Worm (Caenorhabditis elegans) whole organism, L3 larva: Measurements from ENCODE around the gene Y60C6A.1.

Experiments
- R02D3.7 ChIP-seq: fragments of 150-350 bp; optimal IDR thresholded peaks from 2 replicates; lab custom pipeline; 2014; ENCODE audit warnings: missing biosample characterization, missing genetic modification characterization
- ama-1 ChIP-seq: fragments of 150-350 bp; optimal IDR thresholded peaks from 2 replicates; lab custom pipeline; 2018
- ceh-16 ChIP-seq: sonication (generic microtip); optimal IDR thresholded peaks from 2 replicates; lab custom pipeline; 2017; ENCODE audit warnings: missing biosample characterization, missing genetic modification characterization
- ceh-28 ChIP-seq: fragments of 150-350 bp; optimal IDR thresholded peaks from 2 replicates; lab custom pipeline; 2014; ENCODE audit warnings: missing biosample characterization, missing genetic modification reagents, missing genetic modification characterization
- ceh-82 ChIP-seq: fragments of 150-350 bp; optimal IDR thresholded peaks from 2 replicates; lab custom pipeline; 2014; ENCODE audit warnings: missing biosample characterization, missing genetic modification characterization
- ceh-9 ChIP-seq: sonication (generic microtip); optimal IDR thresholded peaks from 2 replicates; lab custom pipeline; 2018; ENCODE audit warnings: missing biosample characterization, missing genetic modification characterization
- daf-12 ChIP-seq: fragments of 150-350 bp; optimal IDR thresholded peaks from 2 replicates; lab custom pipeline; 2014; ENCODE audit warnings: missing biosample characterization, missing genetic modification reagents, missing genetic modification characterization
- egl-27 ChIP-seq: sonication (generic microtip); optimal IDR thresholded peaks from 4 replicates; lab custom pipeline; 2017; ENCODE audit warnings: missing biosample characterization, missing genetic modification reagents, missing genetic modification characterization
- egl-5 ChIP-seq: fragments of 150-350 bp; optimal IDR thresholded peaks from 2 replicates; lab custom pipeline; 2017; ENCODE audit warnings: missing biosample characterization, missing genetic modification reagents, missing genetic modification characterization, inconsistent platforms
- elt-2 ChIP-seq: sonication (generic microtip); optimal IDR thresholded peaks from 2 replicates; lab custom pipeline; 2016; ENCODE audit warnings: missing genetic modification reagents, mild to moderate bottlenecking, missing genetic modification characterization, missing compliant biosample characterization
- elt-3 ChIP-seq, 3 experiments: fragments of 150-350 bp in 1 of 3; sonication (generic microtip) in 2 of 3; optimal IDR thresholded peaks; 2 replicates in 2 of 3; 4 replicates in 1 of 3; lab custom pipeline; 2014 to 2017; ENCODE audit warnings: missing biosample characterization in 3 of 3, missing genetic modification characterization in 3 of 3
- eor-1 ChIP-seq, 2 experiments: fragments of 150-350 bp; optimal IDR thresholded peaks; 2 replicates each; lab custom pipeline; 2014 to 2018; ENCODE audit warnings: missing biosample characterization in 2 of 2, missing genetic modification characterization in 2 of 2
- fkh-2 ChIP-seq: fragments of 150-350 bp; optimal IDR thresholded peaks from 2 replicates; lab custom pipeline; 2014; ENCODE audit warnings: missing biosample characterization, missing genetic modification reagents, missing genetic modification characterization
- fos-1 ChIP-seq: fragments of 150-350 bp; optimal IDR thresholded peaks from 2 replicates; lab custom pipeline; 2014; ENCODE audit warnings: missing biosample characterization, missing genetic modification characterization
- hmg-11 ChIP-seq: sonication (generic microtip); optimal IDR thresholded peaks from 2 replicates; lab custom pipeline; 2016; ENCODE audit warnings: missing genetic modification characterization, missing compliant biosample characterization
- jun-1 ChIP-seq: fragments of 150-350 bp; optimal IDR thresholded peaks from 2 replicates; lab custom pipeline; 2014; ENCODE audit warnings: missing biosample characterization, missing genetic modification reagents, missing genetic modification characterization
- lin-39 ChIP-seq: fragments of 150-350 bp; optimal IDR thresholded peaks from 2 replicates; lab custom pipeline; 2018; ENCODE audit warnings: missing biosample characterization, missing genetic modification reagents, missing genetic modification characterization
- lsy-12 ChIP-seq: sonication (generic microtip); optimal IDR thresholded peaks from 2 replicates; lab custom pipeline; 2016; ENCODE audit warnings: mild to moderate bottlenecking, missing genetic modification characterization, missing compliant biosample characterization
- mdl-1 ChIP-seq: fragments of 150-350 bp; optimal IDR thresholded peaks from 2 replicates; lab custom pipeline; 2014; ENCODE audit warnings: missing biosample characterization, missing genetic modification characterization
- mml-1 ChIP-seq: fragments of 150-350 bp; sonication (generic microtip); optimal IDR thresholded peaks from 3 replicates; lab custom pipeline; 2014; ENCODE audit warnings: missing biosample characterization, missing genetic modification characterization
- nhr-11 ChIP-seq: fragments of 150-350 bp; optimal IDR thresholded peaks from 2 replicates; lab custom pipeline; 2014; ENCODE audit warnings: missing biosample characterization, missing genetic modification characterization
- nhr-12 ChIP-seq: fragments of 150-350 bp; optimal IDR thresholded peaks from 2 replicates; lab custom pipeline; 2014; ENCODE audit warnings: missing biosample characterization, missing genetic modification characterization
- nhr-23 ChIP-seq: fragments of 150-350 bp; optimal IDR thresholded peaks from 2 replicates; lab custom pipeline; 2014; ENCODE audit warnings: missing biosample characterization, missing genetic modification reagents, missing genetic modification characterization
- nhr-28 ChIP-seq: fragments of 150-350 bp; optimal IDR thresholded peaks from 2 replicates; lab custom pipeline; 2014; ENCODE audit warnings: missing biosample characterization, missing genetic modification characterization
- nhr-67 ChIP-seq: fragments of 150-350 bp; optimal IDR thresholded peaks from 2 replicates; lab custom pipeline; 2014; ENCODE audit warnings: missing biosample characterization, missing genetic modification characterization
- nhr-76 ChIP-seq: fragments of 150-350 bp; sonication (generic microtip); optimal IDR thresholded peaks from 5 replicates; lab custom pipeline; 2014; ENCODE audit warnings: missing biosample characterization, missing genetic modification characterization
- pha-4 ChIP-seq: fragments of 150-350 bp; optimal IDR thresholded peaks from 2 replicates; lab custom pipeline; 2014; ENCODE audit warnings: missing biosample characterization, missing genetic modification reagents, missing genetic modification characterization
- pqm-1 ChIP-seq: fragments of 150-350 bp; optimal IDR thresholded peaks from 2 replicates; lab custom pipeline; 2017; ENCODE audit warnings: missing biosample characterization, missing genetic modification characterization, inconsistent platforms
- sea-2 ChIP-seq: fragments of 150-350 bp; sonication (generic microtip); optimal IDR thresholded peaks from 4 replicates; lab custom pipeline; 2014; ENCODE audit warnings: missing biosample characterization, missing genetic modification reagents, missing genetic modification characterization
- skn-1 ChIP-seq: fragments of 150-350 bp; optimal IDR thresholded peaks from 2 replicates; lab custom pipeline; 2014; ENCODE audit warnings: missing biosample characterization, missing genetic modification characterization
- snpc-4 ChIP-seq: fragments of 150-350 bp; optimal IDR thresholded peaks from 2 replicates; lab custom pipeline; 2014; ENCODE audit warnings: missing biosample characterization, missing genetic modification characterization
- tbx-2 ChIP-seq: sonication (generic microtip); optimal IDR thresholded peaks from 2 replicates; lab custom pipeline; 2016; ENCODE audit warnings: mild to moderate bottlenecking, missing genetic modification characterization, missing compliant biosample characterization
- unc-39 ChIP-seq: sonication (generic microtip); optimal IDR thresholded peaks from 4 replicates; lab custom pipeline; 2017; ENCODE audit warnings: missing biosample characterization, missing genetic modification characterization
- unc-62 ChIP-seq: fragments of 150-350 bp; sonication (generic microtip); optimal IDR thresholded peaks from 4 replicates; lab custom pipeline; 2014; ENCODE audit warnings: missing biosample characterization, missing genetic modification reagents, missing genetic modification characterization
- zag-1 ChIP-seq: fragments of 150-350 bp; optimal IDR thresholded peaks from 2 replicates; lab custom pipeline; 2014; ENCODE audit warnings: missing biosample characterization, missing genetic modification characterization
- ztf-11 ChIP-seq: fragments of 150-350 bp; optimal IDR thresholded peaks from 2 replicates; lab custom pipeline; 2014; ENCODE audit warnings: missing biosample characterization, missing genetic modification characterization
- ztf-4 ChIP-seq: fragments of 150-350 bp; optimal IDR thresholded peaks from 2 replicates; lab custom pipeline; 2014; ENCODE audit warnings: missing biosample characterization, missing genetic modification characterization

Y60C6A.1 gene

ce11 chrV:4755308-4756029 is 27.9 kb upstream of the Y60C6A.1 start, which contains the start of gene pgl-3:
TSS of gene pgl-3 (plus strand) at chrV:4755979.
- TF ChIP-seq R02D3.7 (no peak), tbx-2 (tag; lab: Kevin White, UChicago) (no peak), ztf-11 (no peak), ceh-82 (tag; lab: Kevin White, UChicago) (no peak), egl-27 (tag; lab: Kevin White, UChicago) (no peak), eor-1 (tag; optimal IDR thresholded peaks at IDR 0.05; lab: Kevin White, UChicago) (no peak), ceh-28 (tag; lab: Kevin White, UChicago) (no peak), skn-1 (no peak), hmg-11 (tag; lab: Kevin White, UChicago) (no peak), sea-2 (GFP tag; lab: Kevin White, UChicago) (no peak), unc-62 (GFP tag; lab: Kevin White, UChicago) (no peak), daf-12 (tag; lab: Kevin White, UChicago) (no peak), mml-1 (tag; lab: Kevin White, UChicago) (no peak), nhr-11 (tag; lab: Kevin White, UChicago) (no peak), ama-1 (lab: Kevin White, UChicago) (no peak), nhr-12 (tag; lab: Kevin White, UChicago) (no peak), nhr-28 (no peak), lsy-12 (tag; lab: Kevin White, UChicago) (no peak), elt-2 (tag; lab: Kevin White, UChicago) (no peak)

- TF ChIP-seq fos-1 (tag; lab: Kevin White, UChicago) (no peak), lin-39 (tag; lab: Kevin White, UChicago) (no peak), zag-1 (no peak), jun-1 (no peak), nhr-76 (tag; lab: Kevin White, UChicago) (no peak), elt-3 (tag; optimal IDR thresholded peaks at IDR 0.05; lab: Kevin White, UChicago) (no peak), ztf-11 (no peak), ceh-82 (tag; lab: Kevin White, UChicago) (no peak), unc-39 (tag; lab: Kevin White, UChicago) (no peak), pha-4 (no peak), ceh-9 (no peak), fkh-2 (tag; lab: Kevin White, UChicago) (no peak), unc-62 (GFP tag; lab: Kevin White, UChicago) (no peak), eor-1 (tag; optimal IDR thresholded peaks at IDR 0.05; lab: Kevin White, UChicago) (no peak), ama-1 (lab: Kevin White, UChicago) (no peak), R02D3.7 (no peak), ceh-16 (tag; lab: Kevin White, UChicago) (no peak), elt-2 (tag; lab: Kevin White, UChicago) (no peak), mdl-1 (no peak)
Observed at ce11 chrV:4758019-4758418, 25.4 kb upstream of the Y60C6A.1 start.

ce11 chrV:4758540-4758939 is 24.9 kb upstream of the Y60C6A.1 start:
- TF ChIP-seq egl-5 = no peak
- no peak for TF ChIP-seq fkh-2 (tag; lab: Kevin White, UChicago)
- no peak for TF ChIP-seq nhr-11 (tag; lab: Kevin White, UChicago)
- no peak for TF ChIP-seq ceh-16 (tag; lab: Kevin White, UChicago)
- TF ChIP-seq ztf-4 (tag; lab: Kevin White, UChicago) = no peak
- TF ChIP-seq unc-62 (GFP tag; lab: Kevin White, UChicago) = no peak
- no peak for TF ChIP-seq tbx-2 (tag; lab: Kevin White, UChicago)
- TF ChIP-seq nhr-23 (tag; lab: Kevin White, UChicago) = no peak
- no peak for TF ChIP-seq nhr-28
- TF ChIP-seq unc-39 (tag; lab: Kevin White, UChicago) = no peak
- TF ChIP-seq sea-2 (GFP tag; lab: Kevin White, UChicago) = no peak
- no peak for TF ChIP-seq nhr-67
- no peak for TF ChIP-seq snpc-4 (tag; lab: Kevin White, UChicago)
- TF ChIP-seq ceh-9 = no peak
- no peak for TF ChIP-seq daf-12 (tag; lab: Kevin White, UChicago)
- no peak for TF ChIP-seq skn-1
- no peak for TF ChIP-seq elt-2 (tag; lab: Kevin White, UChicago)
- no peak for TF ChIP-seq pqm-1 (tag; lab: Kevin White, UChicago)
- TF ChIP-seq, all 47 proteins: peak for 0
